Fruit fly (Drosophila melanogaster): Measurements from ENCODE around the gene RpL13.
A peak's percentile ranks its signal among the peaks of the same experiment; 100 is the strongest.

The RpL13 gene

DNA sequence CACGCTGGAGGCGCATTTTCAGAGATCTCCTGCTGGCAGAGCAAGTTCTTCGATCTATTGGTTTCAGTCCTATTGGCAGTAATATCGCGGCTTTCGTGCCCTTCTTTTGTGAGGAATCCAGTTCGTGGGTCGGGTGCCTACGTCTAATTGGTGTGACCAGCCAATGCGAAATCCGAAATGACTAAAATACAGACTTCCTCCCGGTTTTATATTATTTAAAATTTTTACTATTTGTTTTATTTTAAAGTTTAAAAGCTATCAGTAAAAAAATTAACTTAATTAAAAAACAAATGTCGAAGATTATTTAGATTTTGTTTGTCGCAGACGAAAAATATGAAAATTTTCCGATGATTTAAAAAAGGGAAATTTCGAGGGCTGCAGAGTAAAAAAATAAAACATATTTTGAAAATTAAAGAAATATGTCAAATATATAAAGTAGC lies 3.5 kb upstream of the RpL13 start, which contains the start of gene CG5850:
CG5850 (minus strand) TSS at position 347 of the 440 bp plus-strand sequence.
- TF ChIP-seq Mnt (GFP tag; optimal IDR thresholded peaks at IDR 0.05) (peak; percentile 15), pad (GFP tag; optimal IDR thresholded peaks at IDR 0.05) (no peak), CG7101 (tag; optimal IDR thresholded peaks at IDR 0.05) (peak; percentile 47), cnc (optimal IDR thresholded peaks at IDR 0.05) (no peak), CG12768 (GFP tag; optimal IDR thresholded peaks at IDR 0.05) (no peak), toe (GFP tag; optimal IDR thresholded peaks at IDR 0.05) (no peak), Hr96 (GFP tag; optimal IDR thresholded peaks at IDR 0.05) (no peak), tj (GFP tag; optimal IDR thresholded peaks at IDR 0.05) (no peak), cic (GFP tag; optimal IDR thresholded peaks at IDR 0.05) (no peak), CG1620 (GFP tag; optimal IDR thresholded peaks at IDR 0.05) (no peak), Clk (GFP tag; optimal IDR thresholded peaks at IDR 0.05) (no peak), kay (GFP tag; ENCODE audit: borderline replicate concordance) (no peak), bab1 (GFP tag; optimal IDR thresholded peaks at IDR 0.05) (peak; percentile 71), CG5204 (GFP tag; optimal IDR thresholded peaks at IDR 0.05) (no peak), CG11617 (GFP tag; optimal IDR thresholded peaks at IDR 0.05) (peak; percentile 22), Crg-1 (GFP tag; optimal IDR thresholded peaks at IDR 0.05) (no peak), CG14711 (tag; optimal IDR thresholded peaks at IDR 0.05) (peak; percentile 16), CG33017 (tag; optimal IDR thresholded peaks at IDR 0.05) (no peak), ovo (GFP tag; optimal IDR thresholded peaks at IDR 0.05) (no peak)

dm6 chr2L:9968201-9968727 lies 1.2 kb downstream of the RpL13 start:
- TF ChIP-seq CG12768 (GFP tag; optimal IDR thresholded peaks at IDR 0.05) (no peak), CG1620 (GFP tag; optimal IDR thresholded peaks at IDR 0.05) (no peak), Hr96 (GFP tag; optimal IDR thresholded peaks at IDR 0.05) (no peak), CG14711 (tag; optimal IDR thresholded peaks at IDR 0.05) (no peak), cnc (optimal IDR thresholded peaks at IDR 0.05) (no peak), tj (GFP tag; optimal IDR thresholded peaks at IDR 0.05) (no peak), pad (GFP tag; optimal IDR thresholded peaks at IDR 0.05) (no peak), cic (GFP tag; optimal IDR thresholded peaks at IDR 0.05) (no peak), CG11617 (GFP tag; optimal IDR thresholded peaks at IDR 0.05) (no peak), Clk (GFP tag; optimal IDR thresholded peaks at IDR 0.05) (no peak), Crg-1 (GFP tag; optimal IDR thresholded peaks at IDR 0.05) (no peak)

DNA sequence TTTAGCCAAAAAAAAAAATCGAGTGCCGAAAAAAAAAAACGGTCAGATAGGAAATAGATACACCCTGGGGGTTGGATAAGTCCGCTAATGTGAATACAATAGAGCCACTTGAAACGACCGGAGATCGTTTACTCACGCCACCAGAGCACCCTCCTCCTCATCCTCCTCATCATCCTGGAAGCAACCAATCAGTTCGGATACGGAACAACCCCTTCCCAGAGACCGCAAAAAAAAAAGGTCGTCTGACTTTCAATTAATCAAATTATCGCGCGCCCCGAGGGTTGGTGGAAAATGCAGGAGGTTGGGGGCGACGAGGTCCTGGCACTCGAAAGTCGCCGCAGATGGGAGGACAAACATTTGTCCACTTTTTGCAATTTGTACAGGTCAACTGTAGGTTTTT lies 5.5 kb downstream of the RpL13 start:
- TF ChIP-seq kay (GFP tag; ENCODE audit: borderline replicate concordance): no peak
- no peak for TF ChIP-seq CG11617 (GFP tag; optimal IDR thresholded peaks at IDR 0.05)
- TF ChIP-seq tj (GFP tag; optimal IDR thresholded peaks at IDR 0.05): no peak
- TF ChIP-seq cic (GFP tag; optimal IDR thresholded peaks at IDR 0.05): no peak
- TF ChIP-seq Mnt (GFP tag; optimal IDR thresholded peaks at IDR 0.05): no peak

DNA sequence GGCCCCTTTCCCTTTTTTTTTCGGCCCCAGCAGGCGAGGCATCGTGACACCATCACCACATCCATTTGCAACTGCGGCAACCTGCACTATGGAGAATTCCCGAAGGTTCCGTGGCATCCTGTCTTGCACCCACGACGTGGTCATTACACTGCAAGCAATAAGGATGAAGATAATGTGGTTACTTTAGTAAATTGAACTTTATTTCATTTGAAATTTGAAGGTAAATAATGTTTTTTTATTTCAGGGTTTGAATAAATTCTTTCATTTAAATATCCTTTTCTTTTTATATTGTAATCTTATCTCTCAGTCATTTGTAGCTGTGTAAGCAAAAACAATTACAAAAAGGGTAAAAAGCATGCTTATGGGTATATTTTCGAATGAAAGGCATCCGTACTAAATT lies 14.7 kb downstream of the RpL13 start:
- TF ChIP-seq CG12768 (GFP tag; optimal IDR thresholded peaks at IDR 0.05): no peak
- no peak for TF ChIP-seq CG1620 (GFP tag; optimal IDR thresholded peaks at IDR 0.05)
- no peak for TF ChIP-seq CG5204 (GFP tag; optimal IDR thresholded peaks at IDR 0.05)
- no peak for TF ChIP-seq toe (GFP tag; optimal IDR thresholded peaks at IDR 0.05)
- no peak for TF ChIP-seq cic (GFP tag; optimal IDR thresholded peaks at IDR 0.05)

- TF ChIP-seq CG33017 (tag; optimal IDR thresholded peaks at IDR 0.05) (no peak), ovo (GFP tag; optimal IDR thresholded peaks at IDR 0.05) (no peak), CG14711 (tag; optimal IDR thresholded peaks at IDR 0.05) (no peak), CG7045 (GFP tag; optimal IDR thresholded peaks at IDR 0.05) (no peak), toe (GFP tag; optimal IDR thresholded peaks at IDR 0.05) (no peak), CG12768 (GFP tag; optimal IDR thresholded peaks at IDR 0.05) (no peak), tj (GFP tag; optimal IDR thresholded peaks at IDR 0.05) (no peak), CG1620 (GFP tag; optimal IDR thresholded peaks at IDR 0.05) (no peak), Crg-1 (GFP tag; optimal IDR thresholded peaks at IDR 0.05) (no peak), cnc (optimal IDR thresholded peaks at IDR 0.05) (no peak), Mnt (GFP tag; optimal IDR thresholded peaks at IDR 0.05) (no peak), cic (GFP tag; optimal IDR thresholded peaks at IDR 0.05) (no peak), CG7101 (tag; optimal IDR thresholded peaks at IDR 0.05) (no peak), bab1 (GFP tag; optimal IDR thresholded peaks at IDR 0.05) (no peak), kay (GFP tag; ENCODE audit: borderline replicate concordance) (no peak)
Measured at dm6 chr2L:9982516-9982915, 15.4 kb downstream of the RpL13 start.

dm6 chr2L:9984078-9984772 lies 17.1 kb downstream of the RpL13 start, which contains the start of gene bib:
Gene bib, plus strand, starts transcription at chr2L:9984645.
- TF ChIP-seq CG12768 (GFP tag; optimal IDR thresholded peaks at IDR 0.05): peak; percentile 39
- TF ChIP-seq bab1 (GFP tag; optimal IDR thresholded peaks at IDR 0.05): no peak

Measured in whole organism, adult.